Fruit fly (Drosophila melanogaster) whole organism, embryonic: ENCODE data around the gene CG12194.
A peak's percentile ranks its signal among the peaks of the same experiment; 100 is the strongest.

ENCODE experiments used
- CG4424 ChIP-seq: fragments of 200-800 bp; sonication (Bioruptor generic); optimal IDR thresholded peaks from 3 replicates; lab custom pipeline; 2016; ENCODE audit warnings: missing biosample characterization, missing genetic modification characterization
- CTCF ChIP-seq: fragments of 200-800 bp; sonication (Bioruptor generic); optimal IDR thresholded peaks from 2 replicates; lab custom pipeline; 2017; ENCODE audit warnings: missing biosample characterization, mild to moderate bottlenecking, missing genetic modification characterization, moderate library complexity
- Med ChIP-seq: fragments of 200-800 bp; sonication (Bioruptor generic); peaks from one replicate; lab custom pipeline; 2016; ENCODE audit warnings: missing biosample characterization, missing genetic modification characterization, mild to moderate bottlenecking, inconsistent platforms, moderate library complexity
- Vsx1 ChIP-seq: fragments of 200-800 bp; sonication (Bioruptor generic); optimal IDR thresholded peaks from 2 replicates; lab custom pipeline; 2017; ENCODE audit warnings: missing biosample characterization, mild to moderate bottlenecking, missing genetic modification characterization, missing genetic modification reagents
- her ChIP-seq: fragments of 200-800 bp; sonication (Bioruptor generic); optimal IDR thresholded peaks from 2 replicates; lab custom pipeline; 2016; ENCODE audit warnings: missing biosample characterization, missing genetic modification characterization
- seq ChIP-seq: fragments of 200-800 bp; sonication (Bioruptor generic); IDR thresholded peaks from 2 replicates; pipeline ENCODE4 v1.3.6; 2022; ENCODE audit warnings: missing biosample characterization, missing genetic modification characterization
- slou ChIP-seq: fragments of 200-800 bp; sonication (Bioruptor generic); optimal IDR thresholded peaks from 3 replicates; lab custom pipeline; 2016; ENCODE audit warnings: missing biosample characterization, missing genetic modification characterization
- zen ChIP-seq: fragments of 200-800 bp; sonication (Bioruptor generic); optimal IDR thresholded peaks from 3 replicates; lab custom pipeline; 2018; ENCODE audit warnings: missing biosample characterization, mild to moderate bottlenecking, missing genetic modification characterization, moderate library complexity

dm6 chr2L:4888541-4888940 is 50.4 kb downstream of the CG12194 start:
- no peak for TF ChIP-seq CTCF (GFP tag; lab: Kevin White, UChicago)
- no peak for TF ChIP-seq her (GFP tag; lab: Kevin White, UChicago)
- no peak for TF ChIP-seq CG4424 (GFP tag; lab: Kevin White, UChicago)
- no peak for TF ChIP-seq Vsx1 (GFP tag; lab: Kevin White, UChicago)
- peak; percentile 56 for TF ChIP-seq Med
- no peak for TF ChIP-seq zen (tag; lab: Kevin White, UChicago)
- TF ChIP-seq seq = no peak
- TF ChIP-seq slou (GFP tag; lab: Kevin White, UChicago) = no peak
